Worm (Caenorhabditis elegans) whole organism, late embryonic: ENCODE results near the gene Y46C8AL.11.
"Not testable (repeated sequence)": the region's sequence is repeated elsewhere in the genome, so short reads cannot be mapped to it uniquely, and the experiment has no call there.

ENCODE experiments used
- C08G9.2 ChIP-seq: sonication (generic microtip); optimal IDR thresholded peaks from 2 replicates; lab custom pipeline; 2016; ENCODE audit warnings: mild to moderate bottlenecking, missing genetic modification characterization, moderate library complexity, missing compliant biosample characterization
- K02D7.2 ChIP-seq: sonication (generic microtip); optimal IDR thresholded peaks from 2 replicates; lab custom pipeline; 2017; ENCODE audit warnings: mild to moderate bottlenecking, missing genetic modification characterization, missing compliant biosample characterization
- T23F11.4 ChIP-seq: fragments of 200-800 bp; sonication (Bioruptor generic); optimal IDR thresholded peaks from 2 replicates; lab custom pipeline; 2018; ENCODE audit warnings: mild to moderate bottlenecking, missing genetic modification characterization, missing compliant biosample characterization
- ahr-1 ChIP-seq: sonication (generic microtip); optimal IDR thresholded peaks from 2 replicates; lab custom pipeline; 2016; ENCODE audit warnings: missing genetic modification characterization, missing compliant biosample characterization
- ama-1 ChIP-seq: fragments of 150-350 bp; optimal IDR thresholded peaks from 2 replicates; lab custom pipeline; 2014
- ceh-24 ChIP-seq: sonication (generic microtip); optimal IDR thresholded peaks from 2 replicates; lab custom pipeline; 2016; ENCODE audit warnings: mild to moderate bottlenecking, missing genetic modification characterization, missing compliant biosample characterization
- ceh-31 ChIP-seq: sonication (generic microtip); optimal IDR thresholded peaks from 2 replicates; lab custom pipeline; 2016; ENCODE audit warnings: missing genetic modification characterization, missing compliant biosample characterization
- ceh-6 ChIP-seq: fragments of 200-800 bp; sonication (Bioruptor generic); optimal IDR thresholded peaks from 2 replicates; lab custom pipeline; 2018; ENCODE audit warnings: mild to moderate bottlenecking, missing genetic modification characterization, missing compliant biosample characterization
- ceh-9 ChIP-seq: sonication (generic microtip); optimal IDR thresholded peaks from 2 replicates; lab custom pipeline; 2016; ENCODE audit warnings: mild to moderate bottlenecking, missing genetic modification characterization, inconsistent platforms, missing compliant biosample characterization
- dmd-4 ChIP-seq: sonication (generic microtip); optimal IDR thresholded peaks from 2 replicates; lab custom pipeline; 2016; ENCODE audit warnings: borderline replicate concordance, missing genetic modification characterization, missing compliant biosample characterization
- elt-2 ChIP-seq: sonication (generic microtip); optimal IDR thresholded peaks from 2 replicates; lab custom pipeline; 2016; ENCODE audit warnings: missing genetic modification reagents, missing genetic modification characterization, missing compliant biosample characterization
- ets-4 ChIP-seq: sonication (generic microtip); optimal IDR thresholded peaks from 2 replicates; lab custom pipeline; 2016; ENCODE audit warnings: missing genetic modification characterization, missing compliant biosample characterization
- eyg-1 ChIP-seq: sonication (generic microtip); optimal IDR thresholded peaks from 2 replicates; lab custom pipeline; 2016; ENCODE audit warnings: missing genotype, missing genetic modification characterization, missing compliant biosample characterization
- fkh-10 ChIP-seq: fragments of 150-350 bp; optimal IDR thresholded peaks from 2 replicates; lab custom pipeline; 2014; ENCODE audit warnings: missing biosample characterization, missing genetic modification reagents, missing genetic modification characterization
- fkh-6 ChIP-seq: sonication (generic microtip); optimal IDR thresholded peaks from 2 replicates; lab custom pipeline; 2016; ENCODE audit warnings: missing genetic modification characterization, missing compliant biosample characterization
- gmeb-2 ChIP-seq: sonication (generic microtip); optimal IDR thresholded peaks from 2 replicates; lab custom pipeline; 2016; ENCODE audit warnings: missing genetic modification characterization, inconsistent platforms, missing compliant biosample characterization
- hlh-13 ChIP-seq: fragments of 200-800 bp; sonication (Bioruptor generic); optimal IDR thresholded peaks from 2 replicates; lab custom pipeline; 2018; ENCODE audit warnings: mild to moderate bottlenecking, missing genetic modification characterization, missing compliant biosample characterization
- hlh-6 ChIP-seq: sonication (generic microtip); optimal IDR thresholded peaks from 2 replicates; lab custom pipeline; 2016; ENCODE audit warnings: missing genotype, missing genetic modification characterization, missing compliant biosample characterization
- hlh-8 ChIP-seq: sonication (generic microtip); optimal IDR thresholded peaks from 2 replicates; lab custom pipeline; 2016; ENCODE audit warnings: missing genotype, missing genetic modification characterization, missing compliant biosample characterization
- lim-6 ChIP-seq: sonication (generic microtip); optimal IDR thresholded peaks from 2 replicates; lab custom pipeline; 2016; ENCODE audit warnings: missing genetic modification characterization, missing compliant biosample characterization
- lin-11 ChIP-seq: fragments of 200-800 bp; sonication (Bioruptor generic); optimal IDR thresholded peaks from 2 replicates; lab custom pipeline; 2018; ENCODE audit warnings: mild to moderate bottlenecking, missing genetic modification characterization, missing compliant biosample characterization
- mec-3 ChIP-seq: sonication (generic microtip); optimal IDR thresholded peaks from 2 replicates; lab custom pipeline; 2016; ENCODE audit warnings: borderline replicate concordance, missing genetic modification characterization, missing compliant biosample characterization
- nhr-11 ChIP-seq: fragments of 150-350 bp; optimal IDR thresholded peaks from 2 replicates; lab custom pipeline; 2014; ENCODE audit warnings: missing biosample characterization, missing genetic modification characterization
- odd-2 ChIP-seq: sonication (generic microtip); optimal IDR thresholded peaks from 2 replicates; lab custom pipeline; 2017; ENCODE audit warnings: antibody characterized with exemption, mild to moderate bottlenecking, missing genetic modification characterization, missing compliant biosample characterization
- pat-9 ChIP-seq: fragments of 200-800 bp; sonication (Bioruptor generic); optimal IDR thresholded peaks from 2 replicates; lab custom pipeline; 2018; ENCODE audit warnings: mild to moderate bottlenecking, missing genetic modification characterization, moderate library complexity, missing compliant biosample characterization
- pha-4 ChIP-seq: fragments of 150-350 bp; optimal IDR thresholded peaks from 2 replicates; lab custom pipeline; 2018; ENCODE audit warnings: missing biosample characterization, missing genetic modification reagents, missing genetic modification characterization
- pqm-1 ChIP-seq: sonication (generic microtip); optimal IDR thresholded peaks from 2 replicates; lab custom pipeline; 2016; ENCODE audit warnings: missing genetic modification characterization, missing compliant biosample characterization
- pros-1 ChIP-seq: fragments of 150-350 bp; optimal IDR thresholded peaks from 2 replicates; lab custom pipeline; 2014; ENCODE audit warnings: missing biosample characterization, missing genetic modification reagents, missing genetic modification characterization
- syd-9 ChIP-seq: sonication (generic microtip); optimal IDR thresholded peaks from 2 replicates; lab custom pipeline; 2016; ENCODE audit warnings: mild to moderate bottlenecking, missing genetic modification characterization, moderate library complexity, missing compliant biosample characterization
- unc-55 ChIP-seq: sonication (generic microtip); optimal IDR thresholded peaks from 2 replicates; lab custom pipeline; 2017; ENCODE audit warnings: missing biosample characterization, missing genetic modification reagents, missing genetic modification characterization
- unc-86 ChIP-seq: sonication (generic microtip); optimal IDR thresholded peaks from 2 replicates; lab custom pipeline; 2016; ENCODE audit warnings: missing genetic modification characterization, missing compliant biosample characterization
- zip-5 ChIP-seq: sonication (generic microtip); optimal IDR thresholded peaks from 2 replicates; lab custom pipeline; 2016; ENCODE audit warnings: missing genetic modification characterization, missing compliant biosample characterization

Gene Y46C8AL.11

ce11 chrIV:3917405-3917804, 25.7 kb upstream of the Y46C8AL.11 start, which contains the start of gene F56D6.14 (continued):
- TF ChIP-seq eyg-1 (no peak), gmeb-2 (tag; lab: Kevin White, UChicago) (no peak), zip-5 (tag; lab: Kevin White, UChicago) (no peak), ceh-6 (GFP tag; lab: Kevin White, UChicago) (no peak)

ce11 chrIV:3918160-3918559, 24.9 kb upstream of the Y46C8AL.11 start, which contains the start of gene F56D6.23:
Gene F56D6.23 (plus strand): TSS chrIV:3918460.
- no peak for TF ChIP-seq lim-6 (tag; lab: Kevin White, UChicago)

- TF ChIP-seq ceh-9 (tag; lab: Kevin White, UChicago) (no peak), hlh-6 (tag; lab: Kevin White, UChicago) (no peak), ceh-31 (tag; lab: Kevin White, UChicago) (no peak), syd-9 (tag; lab: Kevin White, UChicago) (no peak), fkh-6 (no peak), nhr-11 (tag; lab: Kevin White, UChicago) (no peak), mec-3 (tag; lab: Kevin White, UChicago) (no peak), pros-1 (tag; lab: Kevin White, UChicago) (no peak), pqm-1 (no peak), fkh-10 (no peak), ceh-24 (no peak), elt-2 (tag; lab: Kevin White, UChicago) (no peak)
- TF ChIP-seq, all 69 proteins: peak for 0
Observed at ce11 chrIV:3919506-3919905, 23.6 kb upstream of the Y46C8AL.11 start, which contains the start of gene srz-19. Gene srz-19 (plus strand): TSS chrIV:3919806.

ce11 chrIV:3921898-3922297, 21.2 kb upstream of the Y46C8AL.11 start, which contains the start of gene clec-67:
Gene clec-67 (plus strand): TSS chrIV:3922165.
- TF ChIP-seq unc-86 (no peak), ahr-1 (no peak), ets-4 (tag; lab: Kevin White, UChicago) (no peak), pha-4 (tag; lab: Kevin White, UChicago) (no peak), hlh-6 (tag; lab: Kevin White, UChicago) (no peak), ama-1 (lab: Kevin White, UChicago) (no peak), unc-55 (GFP tag; lab: Kevin White, UChicago) (no peak), pat-9 (no peak)

ce11 chrIV:3926117-3926516, 17.0 kb upstream of the Y46C8AL.11 start, which contains the start of gene clec-68:
Gene clec-68 (plus strand): TSS chrIV:3926417.
- TF ChIP-seq eyg-1 (no peak), hlh-13 (no peak), C08G9.2 (tag; lab: Kevin White, UChicago) (no peak), lin-11 (tag; lab: Kevin White, UChicago) (no peak), lim-6 (tag; lab: Kevin White, UChicago) (no peak), odd-2 (tag; lab: Kevin White, UChicago) (no peak), K02D7.2 (no peak), pat-9 (no peak), hlh-8 (no peak)

ce11 chrIV:3932408-3932807, 10.7 kb upstream of the Y46C8AL.11 start, which contains the start of gene clec-70:
Gene clec-70 (plus strand): TSS chrIV:3932708.
- not testable (repeated sequence) for TF ChIP-seq unc-55 (GFP tag; lab: Kevin White, UChicago); dmd-4; T23F11.4
- TF ChIP-seq, all 69 proteins: peak for 0; not testable (repeated sequence) for 69
